Worm (Caenorhabditis elegans): Measurements from ENCODE around the gene F21C10.19.

F21C10.19 gene

DNA sequence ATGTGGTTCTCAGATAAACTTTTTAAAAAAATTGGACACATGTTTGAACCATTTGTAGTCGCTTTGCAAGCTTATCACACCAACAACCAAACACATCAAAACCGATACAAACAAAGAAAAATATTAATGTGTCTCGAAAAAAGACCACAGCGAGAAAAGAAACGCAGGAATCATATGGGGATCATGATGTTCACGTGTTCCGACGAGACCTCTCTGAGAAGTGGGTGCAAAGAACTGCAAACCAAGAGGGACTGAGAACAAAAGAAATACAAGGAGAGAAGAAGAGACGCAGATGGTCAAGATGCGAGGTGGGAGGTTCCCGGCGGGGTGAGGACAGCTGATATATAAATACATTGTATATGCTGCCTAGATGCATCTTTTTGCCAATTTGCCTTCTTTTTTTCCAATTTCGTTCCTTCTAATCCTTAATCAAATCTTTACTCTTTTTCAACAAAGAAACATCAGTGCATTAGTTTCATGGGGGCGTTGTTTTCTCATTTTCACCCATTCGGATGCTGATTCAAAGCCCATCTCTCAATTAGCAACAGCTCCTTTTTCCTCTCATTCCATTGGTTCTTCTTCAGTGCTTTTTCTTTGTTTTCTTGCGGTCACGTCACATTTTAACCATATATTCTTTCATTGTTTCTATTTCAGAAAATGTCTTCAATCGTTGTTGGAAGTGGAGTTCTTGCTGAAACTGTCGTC, 35.1 kb upstream of the F21C10.19 start, which contains the start of gene F21C10.10 (continued):
- TF ChIP-seq lin-15B (tag; optimal IDR thresholded peaks at IDR 0.05) (no peak), ceh-20 (GFP tag; IDR thresholded peaks at IDR 0.05) (peak; percentile 92), snpc-1.2 (GFP tag; IDR thresholded peaks at IDR 0.05) (no peak), dve-1 (tag; optimal IDR thresholded peaks at IDR 0.05; ENCODE audit: insufficient read depth) (peak; percentile 98), nhr-48 (tag; optimal IDR thresholded peaks at IDR 0.05) (peak; percentile 99), mdt-29 (GFP tag; IDR thresholded peaks at IDR 0.05) (peak; percentile 76), T26A8.4 (GFP tag; IDR thresholded peaks at IDR 0.05) (peak; percentile 66), daf-16 (GFP tag; optimal IDR thresholded peaks at IDR 0.05) (peak; percentile 61 to 92), daf-16 (tag; optimal IDR thresholded peaks at IDR 0.05) (peak; percentile 91), nhr-76 (tag; optimal IDR thresholded peaks at IDR 0.05) (peak; percentile 87), F10B5.3 (tag; optimal IDR thresholded peaks at IDR 0.05) (no peak), madf-9 (GFP tag; conservative IDR thresholded peaks at IDR 0.05) (peak; percentile 46; the same call in 1 of the 2 replicates), dpl-1 (GFP tag; optimal IDR thresholded peaks at IDR 0.05) (peak; percentile 56), mep-1 (tag; optimal IDR thresholded peaks at IDR 0.05) (peak; percentile 91), egl-43 (GFP tag; IDR thresholded peaks at IDR 0.05) (no peak), zip-2 (tag; optimal IDR thresholded peaks at IDR 0.05) (peak; percentile 31), madf-5 (GFP tag; IDR thresholded peaks at IDR 0.05) (0 out of 4 replicates have a peak, but pooled peaks of 1 of the 2 experiments have one; percentile 64), ZK546.5 (tag; optimal IDR thresholded peaks at IDR 0.05) (no peak), pqm-1 (tag; optimal IDR thresholded peaks at IDR 0.05) (peak; percentile 14), lim-7 (GFP tag; IDR thresholded peaks at IDR 0.05) (no peak), set-16 (GFP tag; IDR thresholded peaks at IDR 0.05) (peak; percentile 59), ama-1 (optimal IDR thresholded peaks at IDR 0.05) (no peak), nhr-102 (tag; optimal IDR thresholded peaks at IDR 0.05) (peak; percentile 93), daf-19 (GFP tag; conservative IDR thresholded peaks at IDR 0.05) (no peak), hlh-11 (tag; optimal IDR thresholded peaks at IDR 0.05) (peak; percentile 99), ceh-44 (GFP tag; IDR thresholded peaks at IDR 0.05) (no peak), ZK337.2 (GFP tag; IDR thresholded peaks at IDR 0.05) (no peak), unc-62 (GFP tag; optimal IDR thresholded peaks at IDR 0.05 in 1 of 2) (peak in 1 of 2 experiments; percentile 98), unc-62 (tag; optimal IDR thresholded peaks at IDR 0.05) (no peak), mxl-3 (GFP tag; optimal IDR thresholded peaks at IDR 0.05) (peak; percentile 93), saeg-2 (GFP tag; IDR thresholded peaks at IDR 0.05) (peak; percentile 94), unc-130 (GFP tag; optimal IDR thresholded peaks at IDR 0.05) (no peak), ceh-32 (tag; optimal IDR thresholded peaks at IDR 0.05; ENCODE audit: poor library complexity) (no peak), aly-2 (tag; optimal IDR thresholded peaks at IDR 0.05) (no peak)

DNA sequence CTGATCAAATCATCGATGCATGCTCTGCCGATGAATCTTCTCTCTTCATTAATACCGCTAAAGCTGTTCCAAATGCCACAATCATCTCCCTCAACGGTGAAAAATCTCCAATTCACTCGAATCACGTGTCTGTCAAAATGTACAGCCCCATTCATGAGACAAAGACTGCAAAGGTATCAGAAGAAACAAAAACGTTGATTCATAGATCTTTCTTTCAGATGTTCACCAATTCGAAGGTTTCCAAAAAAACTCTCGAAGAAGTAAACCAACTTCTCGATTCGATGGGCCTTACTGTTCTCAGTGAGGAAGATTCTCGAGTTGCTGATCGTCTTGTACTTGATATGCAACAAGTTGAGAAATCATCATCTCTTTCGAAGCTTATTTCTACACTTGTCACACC, 34.2 kb upstream of the F21C10.19 start:
- TF ChIP-seq hlh-30 (tag; optimal IDR thresholded peaks at IDR 0.05; ENCODE audit: insufficient read depth) (peak; percentile 52), mxl-3 (GFP tag; optimal IDR thresholded peaks at IDR 0.05) (peak; percentile 7), F10B5.3 (tag; optimal IDR thresholded peaks at IDR 0.05) (no peak), ama-1 (optimal IDR thresholded peaks at IDR 0.05) (peak; percentile 27), jun-1 (tag; optimal IDR thresholded peaks at IDR 0.05) (no peak), sdz-12 (GFP tag; optimal IDR thresholded peaks at IDR 0.05) (no peak)

DNA sequence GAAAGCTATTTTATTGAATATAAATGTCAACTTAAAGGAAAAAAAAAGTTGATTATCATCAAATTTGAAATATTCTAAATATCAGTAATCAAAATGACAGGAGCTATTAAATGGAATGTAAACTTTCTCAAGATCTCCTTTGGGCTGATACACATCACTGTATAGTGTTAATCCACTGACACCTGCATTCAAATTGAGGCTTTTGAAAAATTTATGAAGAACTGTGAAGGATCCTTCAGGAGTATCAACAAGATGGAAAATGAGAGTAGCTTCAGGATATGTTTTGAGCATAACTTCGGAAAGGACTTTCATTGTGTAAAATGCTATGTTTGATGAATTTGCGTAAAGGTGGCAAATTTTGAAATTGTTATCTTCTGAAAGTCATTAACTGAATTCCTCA, 33.7 kb upstream of the F21C10.19 start:
- no peak for TF ChIP-seq unc-62 (GFP tag; optimal IDR thresholded peaks at IDR 0.05 in 1 of 2)
- TF ChIP-seq unc-62 (tag; optimal IDR thresholded peaks at IDR 0.05) = no peak
- TF ChIP-seq fos-1 (tag; optimal IDR thresholded peaks at IDR 0.05) = no peak
- no peak for TF ChIP-seq ctbp-1 (GFP tag; IDR thresholded peaks at IDR 0.05)
- TF ChIP-seq lsy-2 (tag; optimal IDR thresholded peaks at IDR 0.05) = no peak
- peak; percentile 24 for TF ChIP-seq aha-1 (tag)
- TF ChIP-seq F10B5.3 (tag; optimal IDR thresholded peaks at IDR 0.05) = no peak
- no peak for TF ChIP-seq gei-8 (GFP tag; optimal IDR thresholded peaks at IDR 0.05)
- no peak for TF ChIP-seq ZK546.5 (tag; optimal IDR thresholded peaks at IDR 0.05)
- no peak for TF ChIP-seq duxl-1 (tag; optimal IDR thresholded peaks at IDR 0.05; ENCODE audit: poor library complexity)
- peak; percentile 63; the same call in 1 of the 2 replicates for TF ChIP-seq zfp-3 (GFP tag; conservative IDR thresholded peaks at IDR 0.05)
- peak; percentile 18; the same call in 1 of the 2 replicates for TF ChIP-seq T26A8.4 (GFP tag; IDR thresholded peaks at IDR 0.05)
- TF ChIP-seq nhr-76 (tag; optimal IDR thresholded peaks at IDR 0.05) = no peak
- no peak for TF ChIP-seq pqm-1 (tag; optimal IDR thresholded peaks at IDR 0.05)
- no peak for TF ChIP-seq ztf-11 (tag; optimal IDR thresholded peaks at IDR 0.05)
- no peak for TF ChIP-seq lin-13 (GFP tag; optimal IDR thresholded peaks at IDR 0.05)
- no peak for TF ChIP-seq egl-27 (tag; optimal IDR thresholded peaks at IDR 0.05)
- TF ChIP-seq zip-2 (tag; optimal IDR thresholded peaks at IDR 0.05) = no peak
- peak; percentile 17 for TF ChIP-seq ama-1 (optimal IDR thresholded peaks at IDR 0.05)
- TF ChIP-seq saeg-2 (GFP tag; IDR thresholded peaks at IDR 0.05) = no peak
- TF ChIP-seq zip-11 (GFP tag; IDR thresholded peaks at IDR 0.05) = no peak
